Worm (Caenorhabditis elegans): ENCODE measurements around the gene Y43F8B.13.

- TF ChIP-seq sup-37 (GFP tag; optimal IDR thresholded peaks at IDR 0.05): no peak
- no peak for TF ChIP-seq nhr-12 (tag; optimal IDR thresholded peaks at IDR 0.05)
- no peak for TF ChIP-seq blmp-1 (tag; optimal IDR thresholded peaks at IDR 0.05)
- no peak for TF ChIP-seq elt-2 (tag; optimal IDR thresholded peaks at IDR 0.05)
- no peak for TF ChIP-seq unc-130 (tag; optimal IDR thresholded peaks at IDR 0.05)
- no peak for TF ChIP-seq ceh-82 (tag; optimal IDR thresholded peaks at IDR 0.05)
- no peak for TF ChIP-seq unc-86 (tag; optimal IDR thresholded peaks at IDR 0.05)
- no peak for TF ChIP-seq ces-1 (GFP tag; optimal IDR thresholded peaks at IDR 0.05)
These were observed 26.8 kb downstream of the Y43F8B.13 start, which contains the start of gene Y43F8B.22 for ce11 chrV:19482535-19482934.
